Worm (Caenorhabditis elegans) whole organism, dauer: ENCODE data around the gene K06A1.2.

Source experiments
- unc-62 ChIP-seq: sonication (generic microtip); optimal IDR thresholded peaks from 2 replicates; lab custom pipeline; 2017; ENCODE audit warnings: missing biosample characterization, missing genetic modification reagents, missing genetic modification characterization

K06A1.2 gene

ce11 chrII:6493139-6493538 is 49.3 kb downstream of the K06A1.2 start:
- no peak for TF ChIP-seq unc-62 (GFP tag; lab: Kevin White, UChicago)

- TF ChIP-seq unc-62 (GFP tag; lab: Kevin White, UChicago): no peak
Observed at ce11 chrII:6493709-6494326, 50.0 kb downstream of the K06A1.2 start.
